Fruit fly (Drosophila melanogaster) whole organism, embryonic: ENCODE measurements around the gene Nxf3.
A peak's percentile ranks its signal among the peaks of the same experiment; 100 is the strongest.

Source experiments
- CG11247 ChIP-seq: fragments of 200-800 bp; sonication (Bioruptor generic); IDR thresholded peaks from 2 replicates; pipeline ENCODE4 v1.3.6; 2022; ENCODE audit warnings: missing biosample characterization, missing genetic modification characterization
- CG13287 ChIP-seq: fragments of 200-800 bp; sonication (Bioruptor generic); IDR thresholded peaks from 2 replicates; pipeline ENCODE4 v1.3.6; 2022; ENCODE audit warnings: missing biosample characterization, missing genetic modification characterization; ENCODE audit not compliant: partially characterized antibody
- CG13424 ChIP-seq: fragments of 200-800 bp; sonication (Bioruptor generic); optimal IDR thresholded peaks from 2 replicates; lab custom pipeline; 2019; ENCODE audit warnings: missing biosample characterization, mild to moderate bottlenecking, missing genetic modification characterization, moderate library complexity
- CG14860 ChIP-seq: fragments of 200-800 bp; sonication (Bioruptor generic); IDR thresholded peaks from 3 replicates; pipeline ENCODE4 v1.3.6; 2022; ENCODE audit warnings: missing biosample characterization, missing genetic modification characterization; ENCODE audit not compliant: partially characterized antibody
- CG17359 ChIP-seq: fragments of 200-800 bp; sonication (Bioruptor generic); optimal IDR thresholded peaks from 3 replicates; lab custom pipeline; 2018; ENCODE audit warnings: missing biosample characterization, mild to moderate bottlenecking, missing genetic modification characterization, moderate library complexity
- CG18619 ChIP-seq: fragments of 200-800 bp; sonication (Bioruptor generic); optimal IDR thresholded peaks from 3 replicates; lab custom pipeline; 2017; ENCODE audit warnings: missing biosample characterization, mild to moderate bottlenecking, missing genetic modification characterization
- CG2120 ChIP-seq: fragments of 200-800 bp; sonication (Bioruptor generic); optimal IDR thresholded peaks from 3 replicates; lab custom pipeline; 2016; ENCODE audit warnings: missing biosample characterization, missing genetic modification characterization
- CG2875 ChIP-seq: fragments of 200-800 bp; sonication (Bioruptor generic); optimal IDR thresholded peaks from 2 replicates; lab custom pipeline; 2017; ENCODE audit warnings: missing biosample characterization, mild to moderate bottlenecking, missing genetic modification characterization, missing genetic modification reagents
- CG2889 ChIP-seq: fragments of 200-800 bp; sonication (Bioruptor generic); IDR thresholded peaks from 3 replicates; pipeline ENCODE4 v1.3.6; 2022; ENCODE audit warnings: missing biosample characterization, missing genetic modification characterization
- CG32767 ChIP-seq: fragments of 200-800 bp; sonication (Bioruptor generic); IDR thresholded peaks from 2 replicates; pipeline ENCODE4 v1.3.6; 2022; ENCODE audit warnings: missing biosample characterization, missing genetic modification characterization
- CG33557 ChIP-seq: fragments of 200-800 bp; sonication (Bioruptor generic); optimal IDR thresholded peaks from 2 replicates; lab custom pipeline; 2019; ENCODE audit warnings: missing biosample characterization, mild to moderate bottlenecking, missing genetic modification characterization, moderate library complexity
- CG3407 ChIP-seq: fragments of 200-800 bp; sonication (Bioruptor generic); optimal IDR thresholded peaks from 2 replicates; lab custom pipeline; 2018; ENCODE audit warnings: missing biosample characterization, mild to moderate bottlenecking, missing genetic modification characterization
- CG34376 ChIP-seq: fragments of 200-800 bp; sonication (Bioruptor generic); optimal IDR thresholded peaks from 2 replicates; lab custom pipeline; 2018; ENCODE audit warnings: missing biosample characterization, mild to moderate bottlenecking, missing genetic modification characterization
- CG34422 ChIP-seq: fragments of 200-800 bp; sonication (Bioruptor generic); IDR thresholded peaks from 3 replicates; pipeline ENCODE4 v1.3.6; 2022; ENCODE audit warnings: missing biosample characterization, missing genetic modification characterization
- CG3995 ChIP-seq: fragments of 200-800 bp; sonication (Bioruptor generic); optimal IDR thresholded peaks from 3 replicates; lab custom pipeline; 2016; ENCODE audit warnings: missing biosample characterization, missing genetic modification characterization
- CG4617 ChIP-seq: fragments of 200-800 bp; sonication (Bioruptor generic); optimal IDR thresholded peaks from 3 replicates; lab custom pipeline; 2016; ENCODE audit warnings: missing biosample characterization, missing genetic modification characterization, borderline replicate concordance
- CG4730 ChIP-seq: fragments of 200-800 bp; sonication (Bioruptor generic); IDR thresholded peaks from 2 replicates; pipeline ENCODE4 v1.3.6; 2022; ENCODE audit warnings: missing biosample characterization, missing genetic modification characterization
- CG8359 ChIP-seq: fragments of 200-800 bp; sonication (Bioruptor generic); optimal IDR thresholded peaks from 2 replicates; lab custom pipeline; 2017; ENCODE audit warnings: missing biosample characterization, mild to moderate bottlenecking, missing genetic modification characterization, borderline replicate concordance
- CG9215 ChIP-seq: fragments of 200-800 bp; sonication (Bioruptor generic); IDR thresholded peaks from 2 replicates; pipeline ENCODE4 v1.3.6; 2022; ENCODE audit warnings: missing biosample characterization, missing genetic modification characterization
- CoRest ChIP-seq: fragments of 200-800 bp; sonication (Bioruptor generic); optimal IDR thresholded peaks from 3 replicates; lab custom pipeline; 2018; ENCODE audit warnings: missing biosample characterization, mild to moderate bottlenecking, missing genetic modification characterization, moderate library complexity
- Dek ChIP-seq: fragments of 200-800 bp; sonication (Bioruptor generic); optimal IDR thresholded peaks from 3 replicates; lab custom pipeline; 2019; ENCODE audit warnings: missing biosample characterization, mild to moderate bottlenecking, missing genetic modification characterization, moderate library complexity
- Dref ChIP-seq: fragments of 200-800 bp; sonication (Bioruptor generic); IDR thresholded peaks from 2 replicates; pipeline ENCODE4 v1.3.6; 2022; ENCODE audit warnings: missing biosample characterization, missing genetic modification characterization
- Drgx ChIP-seq: fragments of 200-800 bp; sonication (Bioruptor generic); IDR thresholded peaks from 2 replicates; pipeline ENCODE4 v1.3.6; 2022; ENCODE audit warnings: missing biosample characterization, missing genetic modification characterization
- Elba2 ChIP-seq: fragments of 200-800 bp; sonication (Bioruptor generic); optimal IDR thresholded peaks from 3 replicates; lab custom pipeline; 2016; ENCODE audit warnings: missing biosample characterization, missing genetic modification characterization
- Ets65A ChIP-seq: fragments of 200-800 bp; sonication (Bioruptor generic); peaks from one replicate; lab custom pipeline; 2016; ENCODE audit warnings: missing biosample characterization, missing genetic modification characterization
- Fer1 ChIP-seq: fragments of 200-800 bp; sonication (Bioruptor generic); optimal IDR thresholded peaks from 2 replicates; lab custom pipeline; 2017; ENCODE audit warnings: missing biosample characterization, mild to moderate bottlenecking, missing genetic modification characterization
- Hand ChIP-seq: fragments of 200-800 bp; sonication (Bioruptor generic); optimal IDR thresholded peaks from 2 replicates; lab custom pipeline; 2017; ENCODE audit warnings: mild to moderate bottlenecking, missing biosample characterization, missing genetic modification reagents, missing genetic modification characterization
- NC2α ChIP-seq: fragments of 200-800 bp; sonication (Bioruptor generic); optimal IDR thresholded peaks from 2 replicates; lab custom pipeline; 2016; ENCODE audit warnings: missing biosample characterization, missing genetic modification characterization
- Optix ChIP-seq: fragments of 200-800 bp; sonication (Bioruptor generic); IDR thresholded peaks from 3 replicates; pipeline ENCODE4 v1.3.6; 2022; ENCODE audit warnings: missing biosample characterization, missing genetic modification characterization
- Pdp1 ChIP-seq, 2 experiments: fragments of 200-800 bp; sonication (Bioruptor generic); optimal IDR thresholded peaks; 3 replicates each; lab custom pipeline; 2016; ENCODE audit warnings: missing biosample characterization in 2 of 2, missing genetic modification characterization in 2 of 2, mild to moderate bottlenecking in 1 of 2, moderate library complexity in 1 of 2
- Sox100B ChIP-seq: fragments of 200-800 bp; sonication (Bioruptor generic); optimal IDR thresholded peaks from 3 replicates; lab custom pipeline; 2018; ENCODE audit warnings: missing biosample characterization, mild to moderate bottlenecking, missing genetic modification characterization
- Sry-β ChIP-seq: fragments of 200-800 bp; sonication (Bioruptor generic); optimal IDR thresholded peaks from 2 replicates; lab custom pipeline; 2018; ENCODE audit warnings: missing biosample characterization, mild to moderate bottlenecking, missing genetic modification characterization, moderate library complexity
- Sry-δ ChIP-seq: fragments of 200-800 bp; sonication (Bioruptor generic); optimal IDR thresholded peaks from 2 replicates; lab custom pipeline; 2016; ENCODE audit warnings: missing biosample characterization, missing genetic modification characterization
- Taf1 ChIP-seq: fragments of 200-800 bp; sonication (Bioruptor generic); IDR thresholded peaks from 2 replicates; pipeline ENCODE4 v1.3.6; 2022; ENCODE audit warnings: missing biosample characterization, missing genetic modification characterization
- Tbp ChIP-seq: fragments of >200 bp; optimal IDR thresholded peaks from 2 replicates; lab custom pipeline; 2018; ENCODE audit warnings: missing biosample characterization, missing genetic modification characterization
- al ChIP-seq: fragments of 200-800 bp; sonication (Bioruptor generic); IDR thresholded peaks from 2 replicates; pipeline ENCODE4 v1.3.6; 2022; ENCODE audit warnings: missing biosample characterization, missing genetic modification characterization
- az2 ChIP-seq: fragments of 200-800 bp; sonication (Bioruptor generic); optimal IDR thresholded peaks from 3 replicates; lab custom pipeline; 2016; ENCODE audit warnings: missing biosample characterization, missing genetic modification characterization
- chif ChIP-seq, 2 experiments: fragments of 200-800 bp; sonication (Bioruptor generic); optimal IDR thresholded peaks; 3 replicates each; lab custom pipeline; 2016; ENCODE audit warnings: missing biosample characterization in 2 of 2, missing genetic modification characterization in 2 of 2
- chm ChIP-seq: fragments of 200-800 bp; sonication (Bioruptor generic); IDR thresholded peaks from 2 replicates; pipeline ENCODE4 v1.3.6; 2022; ENCODE audit warnings: missing biosample characterization, missing genetic modification characterization
- fd3F ChIP-seq: fragments of 200-800 bp; sonication (Bioruptor generic); optimal IDR thresholded peaks from 2 replicates; lab custom pipeline; 2018; ENCODE audit warnings: missing biosample characterization, mild to moderate bottlenecking, missing genetic modification characterization, moderate library complexity
- lov ChIP-seq, 2 experiments: fragments of 200-800 bp in 1 of 2; fragments of >200 bp in 1 of 2; sonication (Bioruptor generic) in 1 of 2; IDR thresholded peaks in 1 of 2; optimal IDR thresholded peaks in 1 of 2; 2 replicates in 1 of 2; 3 replicates in 1 of 2; pipeline versions ENCODE4 v1.3.6 to Lab custom; 2017 to 2022; ENCODE audit warnings: missing biosample characterization in 1 of 2, missing genetic modification characterization in 1 of 2
- oc ChIP-seq: fragments of 200-800 bp; sonication (Bioruptor generic); optimal IDR thresholded peaks from 2 replicates; lab custom pipeline; 2018; ENCODE audit warnings: missing biosample characterization, mild to moderate bottlenecking, missing genetic modification characterization, moderate library complexity
- prd ChIP-seq, 3 experiments: fragments of >200 bp in 2 of 3; fragments of 200-800 bp in 1 of 3; sonication (Bioruptor generic) in 1 of 3; optimal IDR thresholded peaks in 2 of 3; IDR thresholded peaks in 1 of 3; 2 replicates in 2 of 3; 3 replicates in 1 of 3; pipeline versions ENCODE4 v1.3.6 to Lab custom; 2017 to 2022; ENCODE audit warnings: missing biosample characterization in 1 of 3, missing genetic modification characterization in 1 of 3
- pum ChIP-seq: fragments of 200-800 bp; sonication (Bioruptor generic); optimal IDR thresholded peaks from 2 replicates; lab custom pipeline; 2016; ENCODE audit warnings: missing biosample characterization, missing genetic modification characterization
- sob ChIP-seq: fragments of 200-800 bp; sonication (Bioruptor generic); IDR thresholded peaks from 2 replicates; pipeline ENCODE4 v1.3.6; 2022; ENCODE audit warnings: missing biosample characterization, missing genetic modification characterization
- tna ChIP-seq: fragments of 200-800 bp; sonication (Bioruptor generic); IDR thresholded peaks from 2 replicates; pipeline ENCODE4 v1.3.6; 2022; ENCODE audit warnings: missing biosample characterization, missing genetic modification characterization; ENCODE audit not compliant: partially characterized antibody
- wdn ChIP-seq: fragments of 200-800 bp; sonication (Bioruptor generic); IDR thresholded peaks from 2 replicates; pipeline ENCODE4 v1.3.6; 2022; ENCODE audit warnings: missing biosample characterization, missing genetic modification characterization
- z ChIP-seq: fragments of 200-800 bp; sonication (Bioruptor generic); IDR thresholded peaks from 3 replicates; pipeline ENCODE4 v1.3.6; 2022; ENCODE audit warnings: missing biosample characterization, missing genetic modification characterization
- zen2 ChIP-seq: fragments of 200-800 bp; sonication (Bioruptor generic); IDR thresholded peaks from 3 replicates; pipeline ENCODE4 v1.3.6; 2022; ENCODE audit warnings: missing biosample characterization, missing genetic modification characterization; ENCODE audit not compliant: partially characterized antibody

Nxf3 gene

dm6 chr3L:14006704-14007126 lies 41.7 kb downstream of the Nxf3 start (continued):
- 0 out of 2 replicates have a peak, but pooled peaks have one; percentile 21 for TF ChIP-seq tna
- TF ChIP-seq CG4617 (GFP tag; lab: Kevin White, UChicago): no peak
- TF ChIP-seq CG17359 (tag; lab: Kevin White, UChicago): peak; percentile 1
- TF ChIP-seq CG2889 (GFP tag; lab: Robert Waterston, UW): no peak
- no peak for TF ChIP-seq Fer1
- no peak for TF ChIP-seq CG18619 (GFP tag; lab: Kevin White, UChicago)
- no peak for TF ChIP-seq CG3407 (GFP tag; lab: Kevin White, UChicago)
- TF ChIP-seq CG34376 (GFP tag; lab: Kevin White, UChicago): peak; percentile 7
- no peak for TF ChIP-seq wdn (GFP tag; lab: Robert Waterston, UW)
- peak; percentile 20 for TF ChIP-seq CG13424 (tag; lab: Kevin White, UChicago)
- TF ChIP-seq z (GFP tag; lab: Robert Waterston, UW): no peak
- TF ChIP-seq CG14860 (GFP tag; lab: Robert Waterston, UW): no peak
- TF ChIP-seq CG3995 (GFP tag; lab: Kevin White, UChicago): no peak
- TF ChIP-seq zen2 (GFP tag; lab: Robert Waterston, UW): no peak
- no peak for TF ChIP-seq CG2875 (GFP tag; lab: Kevin White, UChicago)
- no peak for TF ChIP-seq Sox100B (GFP tag; lab: Kevin White, UChicago)
- TF ChIP-seq Elba2: no peak
- no peak for TF ChIP-seq Taf1 (GFP tag; lab: Robert Waterston, UW)
- no peak for TF ChIP-seq fd3F (GFP tag; lab: Kevin White, UChicago)
- 0 out of 2 replicates have a peak, but pooled peaks have one; percentile 16 for TF ChIP-seq CG11247
- no peak for TF ChIP-seq lov (optimal IDR thresholded peaks at IDR 0.05; lab: Kevin White, UChicago)
- TF ChIP-seq lov (GFP tag; IDR thresholded peaks at IDR 0.05; lab: Robert Waterston, UW): peak; percentile 13; the same call in 1 of the 3 replicates
- no peak for TF ChIP-seq Sry-β (GFP tag; lab: Kevin White, UChicago)
- TF ChIP-seq Hand (GFP tag; lab: Kevin White, UChicago): no peak
- peak; percentile 95 for TF ChIP-seq CG9215 (GFP tag; lab: Robert Waterston, UW)
- TF ChIP-seq Optix (GFP tag; lab: Robert Waterston, UW): no peak
- no peak for TF ChIP-seq Dek (tag; lab: Kevin White, UChicago)
- peak; percentile 45 for TF ChIP-seq CG2120 (GFP tag; lab: Kevin White, UChicago)
- TF ChIP-seq CG13287 (GFP tag; lab: Robert Waterston, UW): peak; percentile 53; the same call in 1 of the 2 replicates
- TF ChIP-seq CG4730 (GFP tag; lab: Robert Waterston, UW): no peak
- peak; percentile 73 for TF ChIP-seq Sry-δ (GFP tag; lab: Kevin White, UChicago)
- 0 out of 2 replicates have a peak, but pooled peaks have one; percentile 6 for TF ChIP-seq CG32767 (GFP tag; lab: Robert Waterston, UW)
- TF ChIP-seq Ets65A: peak; percentile 39
- TF ChIP-seq NC2α (GFP tag; lab: Kevin White, UChicago): no peak
- peak in 1 of 2 experiments; percentile 100 for TF ChIP-seq Pdp1 (GFP tag; optimal IDR thresholded peaks at IDR 0.05; lab: Kevin White, UChicago)
- no peak for TF ChIP-seq CoRest (tag; lab: Kevin White, UChicago)
- TF ChIP-seq az2 (GFP tag; lab: Kevin White, UChicago): no peak
- no peak for TF ChIP-seq prd (optimal IDR thresholded peaks at IDR 0.05; lab: Kevin White, UChicago)
- TF ChIP-seq prd (GFP tag; IDR thresholded peaks at IDR 0.05; lab: Robert Waterston, UW): no peak
- peak; percentile 55 for TF ChIP-seq Dref (GFP tag; lab: Robert Waterston, UW)
- no peak for TF ChIP-seq pum (GFP tag; lab: Kevin White, UChicago)
- TF ChIP-seq Drgx (GFP tag; lab: Robert Waterston, UW): peak; percentile 43; the same call in 1 of the 2 replicates
- TF ChIP-seq al (GFP tag; lab: Robert Waterston, UW): no peak
- no peak for TF ChIP-seq Tbp
- no peak for TF ChIP-seq oc (tag; lab: Kevin White, UChicago)
- TF ChIP-seq chm (GFP tag; lab: Robert Waterston, UW): no peak
- TF ChIP-seq CG33557 (GFP tag; lab: Kevin White, UChicago): no peak
- TF ChIP-seq CG8359 (GFP tag; lab: Kevin White, UChicago): no peak
- TF ChIP-seq sob (GFP tag; lab: Robert Waterston, UW): peak; percentile 29; the same call in 1 of the 2 replicates
- 0 out of 3 replicates have a peak, but pooled peaks have one; percentile 45 for TF ChIP-seq CG34422
- no peak for TF ChIP-seq chif (GFP tag; optimal IDR thresholded peaks at IDR 0.05; lab: Kevin White, UChicago)
